Worm (Caenorhabditis elegans): ENCODE measurements around the gene C45E5.1.

- TF ChIP-seq dao-5 (tag; optimal IDR thresholded peaks at IDR 0.05) (no peak), him-1 (tag; optimal IDR thresholded peaks at IDR 0.05) (no peak)
Measured at ce11 chrIV:5765652-5766051, 21.4 kb downstream of the C45E5.1 start.

All from whole organism, L4/young adult.